Fruit fly (Drosophila melanogaster) whole organism, embryonic: ENCODE measurements around the gene Actn3.
"Not testable (repeated sequence)": the region's sequence is repeated elsewhere in the genome, so short reads cannot be mapped to it uniquely, and the experiment has no call there.

Experiments used
- B-H2 ChIP-seq: fragments of 200-800 bp; sonication (Bioruptor generic); optimal IDR thresholded peaks from 2 replicates; lab custom pipeline; 2018; ENCODE audit warnings: missing biosample characterization, mild to moderate bottlenecking, missing genetic modification characterization
- CG10321 ChIP-seq: fragments of 200-800 bp; sonication (Bioruptor generic); IDR thresholded peaks from 2 replicates; pipeline ENCODE4 v1.3.6; 2022; ENCODE audit warnings: missing biosample characterization, missing genetic modification characterization
- CG10565 ChIP-seq: fragments of 200-800 bp; sonication (Bioruptor generic); optimal IDR thresholded peaks from 3 replicates; lab custom pipeline; 2016; ENCODE audit warnings: missing biosample characterization, mild to moderate bottlenecking, missing genetic modification characterization
- CG11398 ChIP-seq: fragments of 200-800 bp; sonication (Bioruptor generic); optimal IDR thresholded peaks from 2 replicates; lab custom pipeline; 2016; ENCODE audit warnings: missing biosample characterization, missing genetic modification characterization
- CG11504 ChIP-seq: fragments of 200-800 bp; sonication (Bioruptor generic); optimal IDR thresholded peaks from 3 replicates; lab custom pipeline; 2019; ENCODE audit warnings: missing biosample characterization, mild to moderate bottlenecking, missing genetic modification characterization, moderate library complexity
- CG11696 ChIP-seq: fragments of 200-800 bp; sonication (Bioruptor generic); IDR thresholded peaks from 2 replicates; pipeline ENCODE4 v1.3.6; 2022; ENCODE audit warnings: missing biosample characterization, missing genetic modification characterization
- CG13296 ChIP-seq: fragments of 200-800 bp; sonication (Bioruptor generic); optimal IDR thresholded peaks from 3 replicates; lab custom pipeline; 2018; ENCODE audit warnings: missing biosample characterization, mild to moderate bottlenecking, missing genetic modification characterization
- CG14441 ChIP-seq: fragments of 200-800 bp; sonication (Bioruptor generic); IDR thresholded peaks from 2 replicates; pipeline ENCODE4 v1.3.6; 2022; ENCODE audit warnings: missing biosample characterization, missing genetic modification characterization
- CG15514 ChIP-seq: fragments of 200-800 bp; sonication (Bioruptor generic); optimal IDR thresholded peaks from 3 replicates; lab custom pipeline; 2017; ENCODE audit warnings: missing biosample characterization, missing genetic modification characterization, mild to moderate bottlenecking, moderate library complexity, missing genetic modification reagents
- CG15601 ChIP-seq: fragments of 200-800 bp; sonication (Bioruptor generic); optimal IDR thresholded peaks from 3 replicates; lab custom pipeline; 2019; ENCODE audit warnings: missing biosample characterization, mild to moderate bottlenecking, missing genetic modification characterization, moderate library complexity
- CG1603 ChIP-seq: fragments of 200-800 bp; sonication (Bioruptor generic); optimal IDR thresholded peaks from 2 replicates; lab custom pipeline; 2019; ENCODE audit warnings: missing biosample characterization, mild to moderate bottlenecking, missing genetic modification characterization, moderate library complexity
- CG1832 ChIP-seq: fragments of 200-800 bp; sonication (Bioruptor generic); optimal IDR thresholded peaks from 2 replicates; lab custom pipeline; 2017; ENCODE audit warnings: missing biosample characterization, mild to moderate bottlenecking, missing genetic modification characterization, inconsistent platforms
- CG18764 ChIP-seq: fragments of 200-800 bp; sonication (Bioruptor generic); optimal IDR thresholded peaks from 3 replicates; lab custom pipeline; 2016; ENCODE audit warnings: missing biosample characterization, missing genetic modification characterization
- CG4360 ChIP-seq: fragments of 200-800 bp; sonication (Bioruptor generic); IDR thresholded peaks from 2 replicates; pipeline ENCODE4 v1.3.6; 2022; ENCODE audit warnings: missing biosample characterization, missing genetic modification characterization
- CG43689 ChIP-seq: fragments of 200-800 bp; sonication (Bioruptor generic); IDR thresholded peaks from 2 replicates; pipeline ENCODE4 v1.3.6; 2022; ENCODE audit warnings: missing biosample characterization, missing genetic modification characterization
- CG4404 ChIP-seq: fragments of 200-800 bp; sonication (Bioruptor generic); IDR thresholded peaks from 2 replicates; pipeline ENCODE4 v1.3.6; 2022; ENCODE audit warnings: missing biosample characterization, missing genetic modification characterization
- CG6689 ChIP-seq: fragments of 200-800 bp; sonication (Bioruptor generic); IDR thresholded peaks from 2 replicates; pipeline ENCODE4 v1.3.6; 2022; ENCODE audit warnings: missing biosample characterization, missing genetic modification characterization
- CG8924 ChIP-seq: fragments of 200-800 bp; optimal IDR thresholded peaks from 3 replicates; lab custom pipeline; 2019; ENCODE audit warnings: missing biosample characterization, mild to moderate bottlenecking, missing genetic modification characterization, moderate library complexity
- CG9215 ChIP-seq: fragments of 200-800 bp; sonication (Bioruptor generic); IDR thresholded peaks from 2 replicates; pipeline ENCODE4 v1.3.6; 2022; ENCODE audit warnings: missing biosample characterization, missing genetic modification characterization
- Doc2 ChIP-seq: fragments of 200-800 bp; sonication (Bioruptor generic); IDR thresholded peaks from 2 replicates; pipeline ENCODE4 v1.3.6; 2022; ENCODE audit warnings: missing biosample characterization, missing genetic modification characterization
- E2f2 ChIP-seq: fragments of 200-800 bp; sonication (Bioruptor generic); IDR thresholded peaks from 2 replicates; pipeline ENCODE4 v1.3.6; 2022; ENCODE audit warnings: missing biosample characterization, missing genetic modification characterization
- ERR ChIP-seq: fragments of 200-800 bp; sonication (Bioruptor generic); optimal IDR thresholded peaks from 2 replicates; lab custom pipeline; 2016; ENCODE audit warnings: missing biosample characterization, missing genetic modification characterization
- Fer1 ChIP-seq: fragments of 200-800 bp; sonication (Bioruptor generic); optimal IDR thresholded peaks from 2 replicates; lab custom pipeline; 2017; ENCODE audit warnings: missing biosample characterization, mild to moderate bottlenecking, missing genetic modification characterization
- Gsc ChIP-seq: fragments of 200-800 bp; sonication (Bioruptor generic); IDR thresholded peaks from 2 replicates; pipeline ENCODE4 v1.3.6; 2022; ENCODE audit warnings: missing biosample characterization, missing genetic modification characterization
- H2.0 ChIP-seq: fragments of 200-800 bp; sonication (Bioruptor generic); IDR thresholded peaks from 2 replicates; pipeline ENCODE4 v1.3.6; 2022; ENCODE audit warnings: missing biosample characterization, missing genetic modification characterization
- HLHmδ ChIP-seq: fragments of 200-800 bp; sonication (Bioruptor generic); optimal IDR thresholded peaks from 2 replicates; lab custom pipeline; 2018; ENCODE audit warnings: missing biosample characterization, mild to moderate bottlenecking, missing genetic modification characterization, moderate library complexity
- Hmx ChIP-seq: fragments of 200-800 bp; sonication (Bioruptor generic); optimal IDR thresholded peaks from 2 replicates; lab custom pipeline; 2016; ENCODE audit warnings: missing biosample characterization, missing genetic modification characterization
- Hr51 ChIP-seq, 2 experiments: fragments of 200-800 bp; sonication (Bioruptor generic); optimal IDR thresholded peaks; 2 replicates in 1 of 2; 3 replicates in 1 of 2; lab custom pipeline; 2016 to 2018; ENCODE audit warnings: missing biosample characterization in 2 of 2, missing genetic modification characterization in 2 of 2, mild to moderate bottlenecking in 1 of 2, moderate library complexity in 1 of 2
- Hsf ChIP-seq: fragments of 200-800 bp; sonication (Bioruptor generic); optimal IDR thresholded peaks from 3 replicates; lab custom pipeline; 2016; ENCODE audit warnings: missing biosample characterization, missing genetic modification characterization
- MESR4 ChIP-seq: fragments of 200-800 bp; sonication (Bioruptor generic); optimal IDR thresholded peaks from 2 replicates; lab custom pipeline; 2018; ENCODE audit warnings: missing biosample characterization, mild to moderate bottlenecking, missing genetic modification characterization, moderate library complexity
- Nf-YB ChIP-seq: fragments of 200-800 bp; sonication (Bioruptor generic); optimal IDR thresholded peaks from 3 replicates; lab custom pipeline; 2019; ENCODE audit warnings: missing biosample characterization, mild to moderate bottlenecking, missing genetic modification characterization, moderate library complexity
- Ptx1 ChIP-seq: fragments of 200-800 bp; sonication (Bioruptor generic); IDR thresholded peaks from 2 replicates; pipeline ENCODE4 v1.3.6; 2022; ENCODE audit warnings: missing biosample characterization, missing genetic modification characterization
- Xrp1 ChIP-seq: fragments of 200-800 bp; sonication (Bioruptor generic); IDR thresholded peaks from 2 replicates; pipeline ENCODE4 v1.3.6; 2022; ENCODE audit warnings: missing biosample characterization, missing genetic modification characterization
- abd-A ChIP-seq: fragments of 200-800 bp; sonication (Bioruptor generic); optimal IDR thresholded peaks from 3 replicates; lab custom pipeline; 2019; ENCODE audit warnings: missing biosample characterization, mild to moderate bottlenecking, missing genetic modification characterization, moderate library complexity
- ap ChIP-seq: fragments of 200-800 bp; sonication (Bioruptor generic); IDR thresholded peaks from 2 replicates; pipeline ENCODE4 v1.3.6; 2022; ENCODE audit warnings: missing biosample characterization, missing genetic modification characterization
- az2 ChIP-seq: fragments of 200-800 bp; sonication (Bioruptor generic); optimal IDR thresholded peaks from 3 replicates; lab custom pipeline; 2016; ENCODE audit warnings: missing biosample characterization, missing genetic modification characterization
- bigmax ChIP-seq: fragments of 200-800 bp; sonication (Bioruptor generic); optimal IDR thresholded peaks from 2 replicates; lab custom pipeline; 2018; ENCODE audit warnings: missing biosample characterization, mild to moderate bottlenecking, missing genetic modification characterization
- da ChIP-seq: fragments of 200-800 bp; sonication (Bioruptor generic); optimal IDR thresholded peaks from 2 replicates; lab custom pipeline; 2016; ENCODE audit warnings: missing biosample characterization, missing genetic modification characterization
- danr ChIP-seq: fragments of 200-800 bp; sonication (Bioruptor generic); IDR thresholded peaks from 2 replicates; pipeline ENCODE4 v1.3.6; 2022; ENCODE audit warnings: missing biosample characterization, missing genetic modification characterization
- fd102C ChIP-seq: fragments of 200-800 bp; sonication (Bioruptor generic); optimal IDR thresholded peaks from 2 replicates; lab custom pipeline; 2018; ENCODE audit warnings: missing biosample characterization, mild to moderate bottlenecking, missing genetic modification characterization, moderate library complexity
- gcm ChIP-seq: fragments of 200-800 bp; sonication (Bioruptor generic); optimal IDR thresholded peaks from 2 replicates; lab custom pipeline; 2019; ENCODE audit warnings: missing biosample characterization, mild to moderate bottlenecking, missing genetic modification characterization, moderate library complexity
- insv ChIP-seq, 2 experiments: fragments of 200-800 bp; sonication (Bioruptor generic); optimal IDR thresholded peaks; 3 replicates each; lab custom pipeline; 2016 to 2018; ENCODE audit warnings: missing biosample characterization in 2 of 2, missing genetic modification characterization in 2 of 2
- lbe ChIP-seq: fragments of 200-800 bp; sonication (Bioruptor generic); optimal IDR thresholded peaks from 2 replicates; lab custom pipeline; 2016; ENCODE audit warnings: missing biosample characterization, mild to moderate bottlenecking, missing genetic modification characterization
- org-1 ChIP-seq: fragments of 200-800 bp; sonication (Bioruptor generic); optimal IDR thresholded peaks from 2 replicates; lab custom pipeline; 2017; ENCODE audit warnings: missing biosample characterization, missing genetic modification characterization
- phol ChIP-seq: fragments of 200-800 bp; sonication (Bioruptor generic); optimal IDR thresholded peaks from 3 replicates; lab custom pipeline; 2018; ENCODE audit warnings: missing biosample characterization, mild to moderate bottlenecking, missing genetic modification characterization, moderate library complexity
- sens ChIP-seq: fragments of 200-800 bp; sonication (Bioruptor generic); peaks from one replicate; lab custom pipeline; 2016; ENCODE audit warnings: missing biosample characterization, missing genetic modification characterization
- stc ChIP-seq: fragments of 200-800 bp; sonication (Bioruptor generic); IDR thresholded peaks from 2 replicates; pipeline ENCODE4 v1.3.6; 2022; ENCODE audit warnings: missing biosample characterization, missing genetic modification characterization
- tio ChIP-seq: fragments of 200-800 bp; sonication (Bioruptor generic); optimal IDR thresholded peaks from 2 replicates; lab custom pipeline; 2017; ENCODE audit warnings: missing biosample characterization, missing genetic modification characterization, inconsistent platforms
- toy ChIP-seq: fragments of 200-800 bp; sonication (Bioruptor generic); IDR thresholded peaks from 2 replicates; pipeline ENCODE4 v1.3.6; 2022; ENCODE audit warnings: missing biosample characterization, missing genetic modification characterization
- tup ChIP-seq: fragments of 200-800 bp; sonication (Bioruptor generic); optimal IDR thresholded peaks from 2 replicates; lab custom pipeline; 2016; ENCODE audit warnings: missing biosample characterization, mild to moderate bottlenecking, missing genetic modification characterization, moderate library complexity

The Actn3 gene

DNA sequence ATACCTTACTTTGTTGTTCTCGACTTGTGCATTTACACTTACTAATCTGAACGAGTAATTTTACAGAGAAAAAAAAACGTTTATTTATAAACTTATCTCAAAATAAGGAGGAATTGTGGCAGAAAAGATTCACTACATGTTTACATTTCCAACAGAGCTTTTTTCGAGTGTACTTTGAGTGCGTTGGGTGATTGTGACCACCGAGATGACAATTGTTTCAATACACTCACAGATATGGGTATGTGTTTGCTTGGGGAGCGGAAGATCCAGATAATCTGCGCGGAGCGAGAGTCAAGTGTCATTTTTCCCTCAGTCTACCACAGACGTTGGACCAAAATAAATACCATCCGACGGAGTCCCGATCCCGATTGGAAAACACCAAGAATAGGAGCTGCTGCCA, 15.1 kb upstream of the Actn3 start, which contains the start of gene CG31274:
Gene CG31274 (plus strand): TSS at position 301 of the 400 bp plus-strand sequence.
- not testable (repeated sequence) for TF ChIP-seq CG6689 (GFP tag; lab: Robert Waterston, UW); org-1 (GFP tag; lab: Kevin White, UChicago); B-H2 (GFP tag; lab: Kevin White, UChicago)

DNA sequence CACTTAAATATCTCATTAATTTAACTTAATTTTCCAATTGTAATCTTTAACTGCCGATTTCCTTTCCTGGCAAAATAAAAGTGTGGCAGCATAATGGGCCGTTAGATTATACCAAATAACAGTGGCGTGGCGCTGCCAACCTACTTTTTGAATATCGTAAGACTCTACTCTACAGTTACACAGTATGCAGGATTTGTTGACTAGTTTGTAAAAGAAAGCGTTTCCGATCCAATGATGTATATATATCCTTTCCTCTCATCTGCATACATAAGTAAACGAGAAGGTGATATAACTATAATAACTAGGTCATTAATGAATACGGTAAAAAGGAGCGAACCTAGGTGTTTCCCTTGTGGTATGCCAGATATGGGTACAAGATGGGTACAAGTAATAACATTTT, 14.2 kb upstream of the Actn3 start, which contains the start of gene EMC2B:
Gene EMC2B (minus strand): TSS at position 98 of the 400 bp plus-strand sequence.
- TF ChIP-seq da, result no peak
- TF ChIP-seq sens (GFP tag; lab: Kevin White, UChicago), result peak; percentile 86
- TF ChIP-seq Doc2 (GFP tag; lab: Robert Waterston, UW), result no peak
- no peak for TF ChIP-seq Hmx (GFP tag; lab: Kevin White, UChicago)
- no peak for TF ChIP-seq CG1832
- TF ChIP-seq E2f2 (GFP tag; lab: Robert Waterston, UW), result no peak
- no peak for TF ChIP-seq abd-A (tag; lab: Kevin White, UChicago)
- no peak for TF ChIP-seq Ptx1 (GFP tag; lab: Robert Waterston, UW)
- TF ChIP-seq phol (tag; lab: Kevin White, UChicago), result peak; percentile 27
- TF ChIP-seq stc (GFP tag; lab: Robert Waterston, UW), result no peak
- TF ChIP-seq CG1603, result peak; percentile 70
- no peak for TF ChIP-seq CG11696 (GFP tag; lab: Robert Waterston, UW)
- no peak for TF ChIP-seq Nf-YB (GFP tag; lab: Kevin White, UChicago)
- TF ChIP-seq Fer1 (GFP tag; lab: Kevin White, UChicago), result peak; percentile 24
- TF ChIP-seq CG11504 (tag; lab: Kevin White, UChicago), result peak; percentile 45
- no peak for TF ChIP-seq Xrp1 (GFP tag; lab: Robert Waterston, UW)
- TF ChIP-seq CG4404 (GFP tag; lab: Robert Waterston, UW), result no peak
- no peak for TF ChIP-seq CG10565 (GFP tag; lab: Kevin White, UChicago)
- TF ChIP-seq lbe (GFP tag; lab: Kevin White, UChicago), result no peak
- peak; percentile 30 for TF ChIP-seq CG8924 (tag; lab: Kevin White, UChicago)
- no peak for TF ChIP-seq az2 (GFP tag; lab: Kevin White, UChicago)
- no peak for TF ChIP-seq CG10321 (GFP tag; lab: Robert Waterston, UW)
- no peak for TF ChIP-seq CG13296
- no peak for TF ChIP-seq fd102C (GFP tag; lab: Kevin White, UChicago)
- TF ChIP-seq CG43689, result no peak
- no peak for TF ChIP-seq toy (GFP tag; lab: Robert Waterston, UW)
- peak; percentile 53 for TF ChIP-seq Hsf
- no peak for TF ChIP-seq Gsc
- peak; percentile 39 for TF ChIP-seq CG18764 (GFP tag; lab: Kevin White, UChicago)
- no peak for TF ChIP-seq ap
- no peak for TF ChIP-seq tio (GFP tag; lab: Kevin White, UChicago)
- TF ChIP-seq danr (GFP tag; lab: Robert Waterston, UW), result no peak
- no peak for TF ChIP-seq H2.0
- TF ChIP-seq CG11398 (GFP tag; lab: Kevin White, UChicago), result no peak
- no peak for TF ChIP-seq CG9215 (GFP tag; lab: Robert Waterston, UW)
- peak; percentile 26 for TF ChIP-seq CG15514 (GFP tag; lab: Kevin White, UChicago)
- no peak for TF ChIP-seq tup (GFP tag; lab: Kevin White, UChicago)
- TF ChIP-seq bigmax (GFP tag; lab: Kevin White, UChicago), result no peak
- no peak for TF ChIP-seq HLHmδ (GFP tag; lab: Kevin White, UChicago)
- TF ChIP-seq CG14441 (GFP tag; lab: Robert Waterston, UW), result no peak
- peak in 1 of 2 experiments; percentile 52 for TF ChIP-seq insv (GFP tag; optimal IDR thresholded peaks at IDR 0.05; lab: Kevin White, UChicago)
- TF ChIP-seq CG4360, result no peak
- TF ChIP-seq MESR4, result peak; percentile 53
- TF ChIP-seq gcm, result no peak
- no peak for TF ChIP-seq CG15601 (tag; lab: Kevin White, UChicago)
- TF ChIP-seq Hr51 (GFP tag; optimal IDR thresholded peaks at IDR 0.05; lab: Kevin White, UChicago), result peak in 1 of 2 experiments; percentile 16
- TF ChIP-seq ERR (GFP tag; lab: Kevin White, UChicago), result peak; percentile 5
